Fruit fly (Drosophila melanogaster): ENCODE results near the gene Vha100-1.

Gene Vha100-1

DNA sequence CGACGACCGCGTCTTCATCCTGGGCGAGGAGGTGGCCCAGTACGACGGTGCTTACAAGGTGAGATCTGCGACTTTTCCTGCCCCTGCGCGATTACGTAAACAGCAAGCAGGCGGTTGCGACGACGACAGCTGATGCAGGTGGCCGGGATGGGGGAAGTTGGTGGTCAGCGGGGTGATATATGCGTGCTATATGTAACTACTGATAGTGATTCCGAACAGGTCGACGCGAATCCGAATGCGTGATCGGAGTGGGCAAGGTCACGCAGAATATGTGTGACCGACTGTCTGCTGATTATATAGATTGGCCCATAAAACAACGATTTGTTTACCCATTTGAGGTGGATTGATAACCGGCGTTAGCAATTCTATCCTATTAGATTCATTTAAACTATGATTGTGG, 17.6 kb upstream of the Vha100-1 start (continued):
- TF ChIP-seq CG34376 (GFP tag; optimal IDR thresholded peaks at IDR 0.05) (peak; percentile 72), E2f2 (GFP tag; IDR thresholded peaks at IDR 0.05) (no peak), Deaf1 (tag; optimal IDR thresholded peaks at IDR 0.05) (peak; percentile 56), gfzf (GFP tag; optimal IDR thresholded peaks at IDR 0.05) (no peak), fd96Cb (tag; optimal IDR thresholded peaks at IDR 0.05) (no peak), dmrt11E (tag; optimal IDR thresholded peaks at IDR 0.05) (no peak), CG4424 (GFP tag; optimal IDR thresholded peaks at IDR 0.05) (no peak), mirr (GFP tag; optimal IDR thresholded peaks at IDR 0.05) (peak; percentile 69), Ets97D (GFP tag; optimal IDR thresholded peaks at IDR 0.05) (no peak), CG7963 (GFP tag; IDR thresholded peaks at IDR 0.05; ENCODE audit: partially characterized antibody) (no peak), Taf1 (GFP tag; IDR thresholded peaks at IDR 0.05) (no peak), CG6689 (GFP tag; IDR thresholded peaks at IDR 0.05) (no peak), crol (GFP tag; IDR thresholded peaks at IDR 0.05) (peak; percentile 68), trh (GFP tag; optimal IDR thresholded peaks at IDR 0.05) (no peak), CG17612 (GFP tag; IDR thresholded peaks at IDR 0.05) (no peak), CG4360 (GFP tag; IDR thresholded peaks at IDR 0.05) (no peak), CG4820 (GFP tag; optimal IDR thresholded peaks at IDR 0.05) (no peak), ERR (GFP tag; optimal IDR thresholded peaks at IDR 0.05) (peak; percentile 31), unc-4 (GFP tag; IDR thresholded peaks at IDR 0.05; ENCODE audit: partially characterized antibody) (no peak), CG7987 (GFP tag; optimal IDR thresholded peaks at IDR 0.05) (peak; percentile 77), Pdp1 (GFP tag; optimal IDR thresholded peaks at IDR 0.05) (peak in 1 of 2 experiments; percentile 97)

DNA sequence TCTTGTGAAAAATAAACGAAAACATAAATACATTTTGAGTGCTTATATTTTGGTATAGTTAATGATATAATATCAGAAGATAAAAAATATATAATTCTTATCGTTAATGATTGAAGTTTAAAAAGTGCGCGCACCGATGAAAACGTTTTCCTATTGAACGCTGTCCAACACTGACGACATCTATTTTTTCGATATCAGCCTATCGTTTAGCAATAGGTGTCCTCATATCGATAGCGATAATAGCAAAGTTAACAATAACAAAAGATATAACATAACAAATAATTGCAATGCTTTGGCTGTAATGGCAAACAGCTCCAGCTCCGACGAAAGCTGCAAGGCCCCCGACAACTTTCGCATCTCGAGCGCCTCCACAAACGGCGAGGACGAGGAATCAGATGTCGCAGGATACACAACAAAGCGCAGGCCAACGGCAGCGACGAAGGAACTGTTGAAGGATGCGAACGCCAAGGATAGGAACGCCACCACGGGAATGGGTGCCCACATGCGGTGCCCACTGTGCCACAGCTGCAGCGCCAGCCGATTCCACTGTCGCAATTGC, 14.7 kb upstream of the Vha100-1 start, which contains the start of gene Atg14:
TSS of gene Atg14 (plus strand) at position 225 of the 559 bp plus-strand sequence.
- TF ChIP-seq mld (GFP tag; IDR thresholded peaks at IDR 0.05; ENCODE audit: partially characterized antibody) (peak; percentile 97), Sry-δ (GFP tag; optimal IDR thresholded peaks at IDR 0.05) (peak; percentile 59), CG17612 (GFP tag; IDR thresholded peaks at IDR 0.05) (no peak), Myb (GFP tag; optimal IDR thresholded peaks at IDR 0.05) (peak; percentile 1), Abd-B (GFP tag; optimal IDR thresholded peaks at IDR 0.05) (peak; percentile 11), Dad (GFP tag; optimal IDR thresholded peaks at IDR 0.05) (peak; percentile 6), CG17568 (GFP tag; optimal IDR thresholded peaks at IDR 0.05) (no peak), Gsc (GFP tag; IDR thresholded peaks at IDR 0.05) (no peak), fu2 (GFP tag; optimal IDR thresholded peaks at IDR 0.05) (no peak), CG8290 (GFP tag; optimal IDR thresholded peaks at IDR 0.05) (no peak), CG8290 (tag; optimal IDR thresholded peaks at IDR 0.05) (peak in 1 of 2 experiments; percentile 54), CG10321 (GFP tag; IDR thresholded peaks at IDR 0.05) (no peak), CG11723 (GFP tag; optimal IDR thresholded peaks at IDR 0.05) (no peak), CG17186 (GFP tag; optimal IDR thresholded peaks at IDR 0.05) (peak; percentile 27), sna (GFP tag; IDR thresholded peaks at IDR 0.05; ENCODE audit: partially characterized antibody) (peak; percentile 97), CG7839 (tag; optimal IDR thresholded peaks at IDR 0.05) (peak; percentile 12), hkb (optimal IDR thresholded peaks at IDR 0.05) (no peak), hkb (GFP tag; IDR thresholded peaks at IDR 0.05) (0 out of 2 replicates have a peak, but pooled peaks have one; percentile 20), MBD-R2 (GFP tag; IDR thresholded peaks at IDR 0.05) (peak; percentile 58), vvl (GFP tag; IDR thresholded peaks at IDR 0.05) (peak; percentile 43; the same call in 1 of the 2 replicates), ken (GFP tag; IDR thresholded peaks at IDR 0.05) (no peak), Nf-YC (tag; optimal IDR thresholded peaks at IDR 0.05) (peak; percentile 28), CG13287 (GFP tag; IDR thresholded peaks at IDR 0.05; ENCODE audit: partially characterized antibody) (peak; percentile 97), Chrac-16 (GFP tag; optimal IDR thresholded peaks at IDR 0.05) (no peak), CG34224 (GFP tag; IDR thresholded peaks at IDR 0.05; ENCODE audit: partially characterized antibody) (peak; percentile 99), CG2120 (GFP tag; optimal IDR thresholded peaks at IDR 0.05) (peak; percentile 59), CG10147 (GFP tag; optimal IDR thresholded peaks at IDR 0.05) (no peak), bigmax (GFP tag; optimal IDR thresholded peaks at IDR 0.05) (no peak), tin (GFP tag; optimal IDR thresholded peaks at IDR 0.05) (no peak), NfI (GFP tag; optimal IDR thresholded peaks at IDR 0.05) (peak; percentile 40), inv (GFP tag; IDR thresholded peaks at IDR 0.05; ENCODE audit: partially characterized antibody) (peak; percentile 79)
